Fruit fly (Drosophila melanogaster) whole organism, embryonic: ENCODE measurements around the gene r-cup.

Source experiments
- Atf3 ChIP-seq: fragments of 200-800 bp; sonication (Bioruptor generic); optimal IDR thresholded peaks from 3 replicates; lab custom pipeline; 2016; ENCODE audit warnings: missing biosample characterization, missing genetic modification characterization
- B-H1 ChIP-seq: fragments of 200-800 bp; sonication (Bioruptor generic); IDR thresholded peaks from 3 replicates; pipeline ENCODE4 v1.3.6; 2022; ENCODE audit warnings: missing biosample characterization, missing genetic modification characterization
- B-H2 ChIP-seq: fragments of 200-800 bp; sonication (Bioruptor generic); optimal IDR thresholded peaks from 2 replicates; lab custom pipeline; 2018; ENCODE audit warnings: missing biosample characterization, mild to moderate bottlenecking, missing genetic modification characterization
- CG10209 ChIP-seq: fragments of 200-800 bp; sonication (Bioruptor generic); optimal IDR thresholded peaks from 3 replicates; lab custom pipeline; 2017; ENCODE audit warnings: missing biosample characterization, mild to moderate bottlenecking, missing genetic modification characterization, missing genetic modification reagents
- CG11093 ChIP-seq: fragments of 200-800 bp; sonication (Bioruptor generic); IDR thresholded peaks from 3 replicates; pipeline ENCODE4 v1.3.6; 2022; ENCODE audit warnings: missing biosample characterization, missing genetic modification characterization
- CG12299 ChIP-seq: fragments of 200-800 bp; sonication (Bioruptor generic); optimal IDR thresholded peaks from 2 replicates; lab custom pipeline; 2018; ENCODE audit warnings: missing biosample characterization, mild to moderate bottlenecking, missing genetic modification characterization
- CG13424 ChIP-seq: fragments of 200-800 bp; sonication (Bioruptor generic); optimal IDR thresholded peaks from 2 replicates; lab custom pipeline; 2019; ENCODE audit warnings: missing biosample characterization, mild to moderate bottlenecking, missing genetic modification characterization, moderate library complexity
- CG15514 ChIP-seq: fragments of 200-800 bp; sonication (Bioruptor generic); optimal IDR thresholded peaks from 3 replicates; lab custom pipeline; 2017; ENCODE audit warnings: missing biosample characterization, missing genetic modification characterization, mild to moderate bottlenecking, moderate library complexity, missing genetic modification reagents
- CG18764 ChIP-seq: fragments of 200-800 bp; sonication (Bioruptor generic); optimal IDR thresholded peaks from 3 replicates; lab custom pipeline; 2016; ENCODE audit warnings: missing biosample characterization, missing genetic modification characterization
- CG42726 ChIP-seq: fragments of 200-800 bp; sonication (Bioruptor generic); IDR thresholded peaks from 2 replicates; pipeline ENCODE4 v1.3.6; 2022; ENCODE audit warnings: missing biosample characterization, missing genetic modification characterization; ENCODE audit not compliant: partially characterized antibody
- CG4404 ChIP-seq: fragments of 200-800 bp; sonication (Bioruptor generic); IDR thresholded peaks from 2 replicates; pipeline ENCODE4 v1.3.6; 2022; ENCODE audit warnings: missing biosample characterization, missing genetic modification characterization
- CG6254 ChIP-seq: fragments of 200-800 bp; sonication (Bioruptor generic); optimal IDR thresholded peaks from 3 replicates; lab custom pipeline; 2017; ENCODE audit warnings: mild to moderate bottlenecking, missing biosample characterization, missing genetic modification reagents, missing genetic modification characterization
- CG7357 ChIP-seq: fragments of 200-800 bp; sonication (Bioruptor generic); IDR thresholded peaks from 3 replicates; pipeline ENCODE4 v1.3.6; 2022; ENCODE audit warnings: missing biosample characterization, missing genetic modification characterization
- CG9797 ChIP-seq: fragments of 200-800 bp; sonication (Bioruptor generic); optimal IDR thresholded peaks from 3 replicates; lab custom pipeline; 2018; ENCODE audit warnings: missing biosample characterization, mild to moderate bottlenecking, missing genetic modification characterization
- CkIIα-i1 ChIP-seq: fragments of 200-800 bp; sonication (Bioruptor generic); IDR thresholded peaks from 2 replicates; pipeline ENCODE4 v1.3.6; 2022; ENCODE audit warnings: missing biosample characterization, missing genetic modification characterization
- D19A ChIP-seq: fragments of 200-800 bp; optimal IDR thresholded peaks from 3 replicates; lab custom pipeline; 2019; ENCODE audit warnings: missing biosample characterization, mild to moderate bottlenecking, missing genetic modification characterization, moderate library complexity
- Dbx ChIP-seq: fragments of 200-800 bp; sonication (Bioruptor generic); IDR thresholded peaks from 3 replicates; pipeline ENCODE4 v1.3.6; 2022; ENCODE audit warnings: missing biosample characterization, missing genetic modification characterization
- Dip2 ChIP-seq: fragments of 200-800 bp; sonication (Bioruptor generic); IDR thresholded peaks from 2 replicates; pipeline ENCODE4 v1.3.6; 2022; ENCODE audit warnings: missing biosample characterization, missing genetic modification characterization
- Doc2 ChIP-seq: fragments of 200-800 bp; sonication (Bioruptor generic); IDR thresholded peaks from 2 replicates; pipeline ENCODE4 v1.3.6; 2022; ENCODE audit warnings: missing biosample characterization, missing genetic modification characterization
- Ets97D ChIP-seq: fragments of 200-800 bp; sonication (Bioruptor generic); optimal IDR thresholded peaks from 3 replicates; lab custom pipeline; 2016; ENCODE audit warnings: missing biosample characterization, missing genetic modification characterization
- Hey ChIP-seq: fragments of 200-800 bp; sonication (Bioruptor generic); optimal IDR thresholded peaks from 3 replicates; lab custom pipeline; 2018; ENCODE audit warnings: missing biosample characterization, mild to moderate bottlenecking, missing genetic modification characterization
- Lim3 ChIP-seq: fragments of 200-800 bp; sonication (Bioruptor generic); IDR thresholded peaks from 2 replicates; pipeline ENCODE4 v1.3.6; 2022; ENCODE audit warnings: missing biosample characterization, missing genetic modification characterization
- Nf-YA ChIP-seq: fragments of 200-800 bp; sonication (Bioruptor generic); IDR thresholded peaks from 2 replicates; pipeline ENCODE4 v1.3.6; 2022; ENCODE audit warnings: missing biosample characterization, missing genetic modification characterization
- Side ChIP-seq: fragments of 200-800 bp; sonication (Bioruptor generic); optimal IDR thresholded peaks from 2 replicates; lab custom pipeline; 2016; ENCODE audit warnings: missing biosample characterization, missing genetic modification characterization
- Ssrp ChIP-seq: fragments of 200-800 bp; sonication (Bioruptor generic); optimal IDR thresholded peaks from 2 replicates; lab custom pipeline; 2018; ENCODE audit warnings: missing biosample characterization, mild to moderate bottlenecking, missing genetic modification characterization, moderate library complexity
- Tbp ChIP-seq: fragments of >200 bp; optimal IDR thresholded peaks from 2 replicates; lab custom pipeline; 2018; ENCODE audit warnings: missing biosample characterization, missing genetic modification characterization
- ase ChIP-seq: fragments of 200-800 bp; sonication (Bioruptor generic); IDR thresholded peaks from 3 replicates; pipeline ENCODE4 v1.3.6; 2022; ENCODE audit warnings: missing biosample characterization, missing genetic modification characterization
- cad ChIP-seq: fragments of >200 bp; optimal IDR thresholded peaks from 2 replicates; lab custom pipeline; 2017; ENCODE audit warnings: missing biosample characterization, missing genetic modification characterization
- dan ChIP-seq: fragments of 200-800 bp; sonication (Bioruptor generic); IDR thresholded peaks from 2 replicates; pipeline ENCODE4 v1.3.6; 2022; ENCODE audit warnings: missing biosample characterization, missing genetic modification characterization
- dati ChIP-seq: fragments of 200-800 bp; sonication (Bioruptor generic); IDR thresholded peaks from 2 replicates; pipeline ENCODE4 v1.3.6; 2022; ENCODE audit warnings: missing biosample characterization, missing genetic modification characterization
- dysf ChIP-seq: fragments of 200-800 bp; sonication (Bioruptor generic); IDR thresholded peaks from 3 replicates; pipeline ENCODE4 v1.3.6; 2022; ENCODE audit warnings: missing biosample characterization, missing genetic modification characterization
- emc ChIP-seq: fragments of 200-800 bp; sonication (Bioruptor generic); optimal IDR thresholded peaks from 2 replicates; lab custom pipeline; 2016; ENCODE audit warnings: missing biosample characterization, missing genetic modification characterization
- ems ChIP-seq: fragments of 200-800 bp; sonication (Bioruptor generic); optimal IDR thresholded peaks from 3 replicates; lab custom pipeline; 2016; ENCODE audit warnings: missing biosample characterization, missing genetic modification characterization
- exex ChIP-seq: fragments of 200-800 bp; sonication (Bioruptor generic); optimal IDR thresholded peaks from 4 replicates; lab custom pipeline; 2018; ENCODE audit warnings: missing biosample characterization, mild to moderate bottlenecking, missing genetic modification characterization, moderate library complexity
- fd64A ChIP-seq: fragments of 200-800 bp; sonication (Bioruptor generic); optimal IDR thresholded peaks from 3 replicates; lab custom pipeline; 2018; ENCODE audit warnings: missing biosample characterization, mild to moderate bottlenecking, missing genetic modification characterization
- fd96Cb ChIP-seq: fragments of 200-800 bp; sonication (Bioruptor generic); optimal IDR thresholded peaks from 2 replicates; lab custom pipeline; 2018; ENCODE audit warnings: missing biosample characterization, mild to moderate bottlenecking, missing genetic modification characterization, moderate library complexity
- gem ChIP-seq: fragments of 200-800 bp; sonication (Bioruptor generic); optimal IDR thresholded peaks from 2 replicates; lab custom pipeline; 2019; ENCODE audit warnings: missing biosample characterization, mild to moderate bottlenecking, missing genetic modification characterization, moderate library complexity
- gfzf ChIP-seq: fragments of 200-800 bp; sonication (Bioruptor generic); optimal IDR thresholded peaks from 2 replicates; lab custom pipeline; 2016; ENCODE audit warnings: missing biosample characterization, mild to moderate bottlenecking, missing genetic modification characterization, moderate library complexity
- grau ChIP-seq: fragments of 200-800 bp; optimal IDR thresholded peaks from 3 replicates; lab custom pipeline; 2019; ENCODE audit warnings: missing biosample characterization, mild to moderate bottlenecking, missing genetic modification characterization, moderate library complexity
- inv ChIP-seq: fragments of 200-800 bp; sonication (Bioruptor generic); IDR thresholded peaks from 2 replicates; pipeline ENCODE4 v1.3.6; 2022; ENCODE audit warnings: missing biosample characterization, missing genetic modification characterization; ENCODE audit not compliant: partially characterized antibody
- klu ChIP-seq: fragments of 200-800 bp; sonication (Bioruptor generic); IDR thresholded peaks from 2 replicates; pipeline ENCODE4 v1.3.6; 2022; ENCODE audit warnings: missing biosample characterization, missing genetic modification characterization
- lbe ChIP-seq: fragments of 200-800 bp; sonication (Bioruptor generic); optimal IDR thresholded peaks from 2 replicates; lab custom pipeline; 2016; ENCODE audit warnings: missing biosample characterization, mild to moderate bottlenecking, missing genetic modification characterization
- phol ChIP-seq: fragments of 200-800 bp; sonication (Bioruptor generic); optimal IDR thresholded peaks from 3 replicates; lab custom pipeline; 2018; ENCODE audit warnings: missing biosample characterization, mild to moderate bottlenecking, missing genetic modification characterization, moderate library complexity
- sd ChIP-seq: fragments of 200-800 bp; sonication (Bioruptor generic); optimal IDR thresholded peaks from 3 replicates; lab custom pipeline; 2018; ENCODE audit warnings: missing biosample characterization, mild to moderate bottlenecking, missing genetic modification characterization, moderate library complexity
- seq ChIP-seq: fragments of 200-800 bp; sonication (Bioruptor generic); IDR thresholded peaks from 2 replicates; pipeline ENCODE4 v1.3.6; 2022; ENCODE audit warnings: missing biosample characterization, missing genetic modification characterization
- sna ChIP-seq: fragments of 200-800 bp; sonication (Bioruptor generic); IDR thresholded peaks from 2 replicates; pipeline ENCODE4 v1.3.6; 2022; ENCODE audit warnings: missing biosample characterization, missing genetic modification characterization; ENCODE audit not compliant: partially characterized antibody
- so ChIP-seq: fragments of 200-800 bp; sonication (Bioruptor generic); IDR thresholded peaks from 3 replicates; pipeline ENCODE4 v1.3.6; 2022; ENCODE audit warnings: missing biosample characterization, missing genetic modification characterization
- tap ChIP-seq: fragments of 200-800 bp; optimal IDR thresholded peaks from 3 replicates; lab custom pipeline; 2019; ENCODE audit warnings: missing biosample characterization, mild to moderate bottlenecking, missing genetic modification characterization, moderate library complexity
- twi ChIP-seq: fragments of 200-800 bp; optimal IDR thresholded peaks from 2 replicates; lab custom pipeline; 2019; ENCODE audit warnings: missing biosample characterization, mild to moderate bottlenecking, missing genetic modification characterization, moderate library complexity
- unpg ChIP-seq: fragments of 200-800 bp; sonication (Bioruptor generic); optimal IDR thresholded peaks from 3 replicates; lab custom pipeline; 2018; ENCODE audit warnings: missing biosample characterization, mild to moderate bottlenecking, missing genetic modification characterization, moderate library complexity

The r-cup gene

DNA sequence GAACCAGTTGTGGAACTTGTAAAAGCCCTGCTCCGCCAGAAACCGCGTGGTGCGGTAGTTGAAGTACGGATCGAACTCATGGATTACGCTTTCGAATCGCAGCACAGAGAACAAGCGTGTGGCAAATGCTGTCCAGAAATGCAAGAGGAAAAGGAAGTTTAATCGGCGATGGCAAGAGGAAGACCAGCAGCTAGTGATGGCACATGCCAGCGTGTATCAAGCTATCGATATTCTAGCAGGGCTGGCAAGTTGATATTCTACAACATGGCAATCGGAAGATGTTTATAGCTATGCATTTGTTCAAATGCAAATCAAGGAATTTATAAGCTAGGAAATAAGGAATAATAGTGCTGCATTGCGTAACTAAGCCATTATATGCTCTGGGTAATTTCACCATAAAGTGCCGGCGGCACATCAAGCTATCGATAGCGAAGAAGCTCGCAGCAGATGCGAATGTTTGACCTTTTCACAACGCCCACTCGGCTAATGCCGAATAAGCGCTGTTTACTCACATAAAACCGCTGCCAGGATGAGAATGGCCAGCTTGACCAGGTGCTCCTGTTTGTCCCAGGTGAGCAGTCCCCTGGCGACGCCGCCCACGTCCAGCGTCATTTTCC, 27.5 kb upstream of the r-cup start (continued):
- TF ChIP-seq CG13424 (tag; lab: Kevin White, UChicago) = peak; percentile 35
- TF ChIP-seq phol = peak; percentile 66
- peak; percentile 50 for TF ChIP-seq lbe (GFP tag; lab: Kevin White, UChicago)
- peak; percentile 75 for TF ChIP-seq CG12299 (tag; lab: Kevin White, UChicago)
- peak; percentile 67 for TF ChIP-seq CG18764
- TF ChIP-seq inv (GFP tag; lab: Robert Waterston, UW) = peak; percentile 77
- peak; percentile 61 for TF ChIP-seq emc (GFP tag; lab: Kevin White, UChicago)
- TF ChIP-seq so (GFP tag; lab: Robert Waterston, UW) = peak; percentile 76
- peak; percentile 75 for TF ChIP-seq Hey
- peak; percentile 44 for TF ChIP-seq twi (tag; lab: Kevin White, UChicago)
- peak; percentile 63 for TF ChIP-seq dati
- TF ChIP-seq B-H2 (GFP tag; lab: Kevin White, UChicago) = peak; percentile 91
- peak; percentile 49; the same call in 1 of the 2 replicates for TF ChIP-seq seq (GFP tag; lab: Robert Waterston, UW)
- TF ChIP-seq Nf-YA (GFP tag; lab: Robert Waterston, UW) = peak; percentile 47; the same call in 1 of the 2 replicates
- TF ChIP-seq fd96Cb (tag; lab: Kevin White, UChicago) = peak; percentile 43
- TF ChIP-seq Lim3 (GFP tag; lab: Robert Waterston, UW) = no peak
- TF ChIP-seq CG7357 (GFP tag; lab: Robert Waterston, UW) = 0 out of 3 replicates have a peak, but pooled peaks have one; percentile 31
- peak; percentile 34; the same call in 1 of the 3 replicates for TF ChIP-seq B-H1 (GFP tag; lab: Robert Waterston, UW)
- peak; percentile 89 for TF ChIP-seq CG15514
- TF ChIP-seq Doc2 (GFP tag; lab: Robert Waterston, UW) = no peak
- TF ChIP-seq gem (tag; lab: Kevin White, UChicago) = peak; percentile 53
- TF ChIP-seq ems (GFP tag; lab: Kevin White, UChicago) = peak; percentile 61
- TF ChIP-seq unpg = peak; percentile 68
- TF ChIP-seq Tbp (GFP tag; lab: Kevin White, UChicago) = no peak
- TF ChIP-seq ase (GFP tag; lab: Robert Waterston, UW) = 0 out of 3 replicates have a peak, but pooled peaks have one; percentile 51
- TF ChIP-seq dysf (GFP tag; lab: Robert Waterston, UW) = peak; percentile 63; the same call in 2 of the 3 replicates
- TF ChIP-seq exex (tag; lab: Kevin White, UChicago) = peak; percentile 56
- no peak for TF ChIP-seq klu (GFP tag; lab: Robert Waterston, UW)
- TF ChIP-seq sna = peak; percentile 73
- peak; percentile 28 for TF ChIP-seq gfzf (GFP tag; lab: Kevin White, UChicago)
- TF ChIP-seq CkIIα-i1 (GFP tag; lab: Robert Waterston, UW) = no peak
- TF ChIP-seq Atf3 (GFP tag; lab: Kevin White, UChicago) = peak; percentile 62
- TF ChIP-seq tap (tag; lab: Kevin White, UChicago) = peak; percentile 55
- peak; percentile 43 for TF ChIP-seq sd (tag; lab: Kevin White, UChicago)
- TF ChIP-seq Side = peak; percentile 86
- TF ChIP-seq Dip2 = no peak
- TF ChIP-seq CG6254 = peak; percentile 31
- TF ChIP-seq CG10209 (GFP tag; lab: Kevin White, UChicago) = peak; percentile 70
- TF ChIP-seq Dbx (GFP tag; lab: Robert Waterston, UW) = peak; percentile 85
- peak; percentile 27 for TF ChIP-seq CG9797 (GFP tag; lab: Kevin White, UChicago)
- 0 out of 2 replicates have a peak, but pooled peaks have one; percentile 17 for TF ChIP-seq CG4404 (GFP tag; lab: Robert Waterston, UW)
- no peak for TF ChIP-seq cad (GFP tag; lab: Kevin White, UChicago)
- TF ChIP-seq CG42726 (GFP tag; lab: Robert Waterston, UW) = peak; percentile 66
- TF ChIP-seq D19A = peak; percentile 32
- TF ChIP-seq fd64A (GFP tag; lab: Kevin White, UChicago) = peak; percentile 80
- TF ChIP-seq dan (GFP tag; lab: Robert Waterston, UW) = no peak
- no peak for TF ChIP-seq CG11093 (GFP tag; lab: Robert Waterston, UW)
- peak; percentile 66 for TF ChIP-seq grau (tag; lab: Kevin White, UChicago)
- TF ChIP-seq Ssrp = peak; percentile 1
- peak; percentile 98 for TF ChIP-seq Ets97D (GFP tag; lab: Kevin White, UChicago)
